Worm (Caenorhabditis elegans) whole organism, young adult: ENCODE data around the gene C09B9.7.

Experiments
- ZK185.1 ChIP-seq: sonication (generic microtip); optimal IDR thresholded peaks from 2 replicates; lab custom pipeline; 2016; ENCODE audit warnings: mild to moderate bottlenecking, missing genetic modification characterization, missing compliant biosample characterization; ENCODE audit not compliant: poor library complexity, severe bottlenecking
- ama-1 ChIP-seq, 3 experiments: fragments of 150-350 bp in 1 of 3; sonication (generic microtip) in 2 of 3; optimal IDR thresholded peaks; 2 replicates each; lab custom pipeline; 2014 to 2018; ENCODE audit warnings: missing biosample characterization in 2 of 3, missing genetic modification characterization in 2 of 3, missing genetic modification reagents in 2 of 3
- bed-2 ChIP-seq: fragments of 200-800 bp; sonication (Bioruptor generic); IDR thresholded peaks from 2 replicates; pipeline ENCODE4 v1.3.6; 2022; ENCODE audit warnings: missing genetic modification reagents, missing genetic modification characterization, missing compliant biosample characterization
- ceh-58 ChIP-seq: fragments of 200-800 bp; sonication (Bioruptor generic); IDR thresholded peaks from 2 replicates; pipeline ENCODE4 v1.3.6; 2022; ENCODE audit warnings: missing genetic modification characterization, missing compliant biosample characterization
- dpl-1 ChIP-seq: fragments of 150-350 bp; optimal IDR thresholded peaks from 2 replicates; lab custom pipeline; 2014; ENCODE audit warnings: missing biosample characterization, missing genetic modification reagents, missing genetic modification characterization
- him-1 ChIP-seq: sonication (generic microtip); optimal IDR thresholded peaks from 2 replicates; lab custom pipeline; 2016; ENCODE audit warnings: missing genotype, missing genetic modification reagents, missing genetic modification characterization, missing compliant biosample characterization
- pbrm-1 ChIP-seq: fragments of 200-800 bp; sonication (Bioruptor generic); IDR thresholded peaks from 2 replicates; pipeline ENCODE4 v1.3.6; 2022; ENCODE audit warnings: missing genetic modification reagents, missing genetic modification characterization, missing compliant biosample characterization
- pha-4 ChIP-seq: fragments of 150-350 bp; sonication (generic microtip); optimal IDR thresholded peaks from 2 replicates; lab custom pipeline; 2014; ENCODE audit warnings: missing biosample characterization, missing genetic modification reagents, missing genetic modification characterization
- snpc-4 ChIP-seq, 5 experiments: fragments of 150-350 bp in 1 of 5; sonication (generic microtip) in 4 of 5; optimal IDR thresholded peaks; 2 replicates each; lab custom pipeline; 2014 to 2018; ENCODE audit warnings: missing genetic modification characterization in 5 of 5, missing biosample characterization in 3 of 5, antibody characterized with exemption in 2 of 5, mild to moderate bottlenecking in 2 of 5, missing compliant biosample characterization in 2 of 5, missing genotype in 2 of 5, moderate library complexity in 2 of 5, missing genetic modification reagents in 1 of 5

- no peak for TF ChIP-seq bed-2 (GFP tag; lab: Robert Waterston, UW)
- no peak for TF ChIP-seq ceh-58 (GFP tag; lab: Robert Waterston, UW)
- TF ChIP-seq him-1 (tag; lab: Kevin White, UChicago) = no peak
- no peak for TF ChIP-seq pbrm-1 (GFP tag; lab: Robert Waterston, UW)
- TF ChIP-seq ama-1 (optimal IDR thresholded peaks at IDR 0.05; lab: Kevin White, UChicago) = no peak
- no peak for TF ChIP-seq ama-1 (GFP tag; optimal IDR thresholded peaks at IDR 0.05; lab: Kevin White, UChicago)
- TF ChIP-seq pha-4 = no peak
- no peak for TF ChIP-seq snpc-4 (GFP tag; optimal IDR thresholded peaks at IDR 0.05; lab: Kevin White, UChicago)
- no peak for TF ChIP-seq snpc-4 (tag; optimal IDR thresholded peaks at IDR 0.05; lab: Kevin White, UChicago)
- TF ChIP-seq dpl-1 (GFP tag; lab: Kevin White, UChicago) = no peak
- no peak for TF ChIP-seq ZK185.1 (tag; lab: Kevin White, UChicago)
Observed at ce11 chrIV:5101945-5102344, 41.1 kb upstream of the C09B9.7 start.
